Worm (Caenorhabditis elegans) whole organism, late embryonic: Measurements from ENCODE around the gene atgl-1.

Experiments
- dve-1 ChIP-seq: sonication (generic microtip); optimal IDR thresholded peaks from 2 replicates; lab custom pipeline; 2017; ENCODE audit warnings: antibody characterized with exemption, mild to moderate bottlenecking, missing genetic modification characterization, missing compliant biosample characterization
- ets-4 ChIP-seq: sonication (generic microtip); optimal IDR thresholded peaks from 2 replicates; lab custom pipeline; 2016; ENCODE audit warnings: missing genetic modification characterization, missing compliant biosample characterization
- fkh-10 ChIP-seq: fragments of 150-350 bp; optimal IDR thresholded peaks from 2 replicates; lab custom pipeline; 2014; ENCODE audit warnings: missing biosample characterization, missing genetic modification reagents, missing genetic modification characterization
- nhr-11 ChIP-seq: fragments of 150-350 bp; optimal IDR thresholded peaks from 2 replicates; lab custom pipeline; 2014; ENCODE audit warnings: missing biosample characterization, missing genetic modification characterization
- pqm-1 ChIP-seq: sonication (generic microtip); optimal IDR thresholded peaks from 2 replicates; lab custom pipeline; 2016; ENCODE audit warnings: missing genetic modification characterization, missing compliant biosample characterization
- tbx-7 ChIP-seq: sonication (generic microtip); optimal IDR thresholded peaks from 2 replicates; lab custom pipeline; 2016; ENCODE audit warnings: missing genotype, missing genetic modification characterization, missing compliant biosample characterization
- unc-86 ChIP-seq: sonication (generic microtip); optimal IDR thresholded peaks from 2 replicates; lab custom pipeline; 2016; ENCODE audit warnings: missing genetic modification characterization, missing compliant biosample characterization
- ztf-16 ChIP-seq: sonication (generic microtip); optimal IDR thresholded peaks from 2 replicates; lab custom pipeline; 2017; ENCODE audit warnings: missing genetic modification characterization, missing compliant biosample characterization

- TF ChIP-seq tbx-7 (tag; lab: Kevin White, UChicago) (no peak), ets-4 (no peak), dve-1 (tag; lab: Kevin White, UChicago) (no peak), ztf-16 (tag; lab: Kevin White, UChicago) (no peak), nhr-11 (no peak), fkh-10 (no peak), unc-86 (tag; lab: Kevin White, UChicago) (no peak), pqm-1 (tag; lab: Kevin White, UChicago) (no peak)
Observed at ce11 chrIII:6411430-6411829, 7.8 kb downstream of the atgl-1 start.
